Worm (Caenorhabditis elegans): ENCODE measurements around the gene clp-9.

Gene clp-9

DNA sequence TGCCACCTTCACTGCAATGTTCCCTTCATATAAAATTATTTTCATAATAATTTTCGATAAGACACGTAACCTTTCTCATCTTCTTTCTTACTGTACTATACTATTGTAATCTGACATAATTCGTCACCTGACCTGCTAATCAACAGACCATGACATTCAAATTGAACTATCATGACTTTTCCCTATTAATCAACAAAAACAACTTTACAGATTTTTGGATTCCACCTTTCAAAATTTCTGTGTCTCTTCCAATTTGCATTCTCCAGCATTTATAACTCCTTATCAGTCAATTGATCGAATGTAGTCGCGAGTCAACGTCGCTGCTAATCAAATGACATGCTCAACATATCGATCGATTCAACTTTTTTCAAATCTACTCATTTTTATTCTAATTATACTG, 3.9 kb upstream of the clp-9 start, which contains the start of gene fshr-1 (continued):
- TF ChIP-seq dve-1 (tag; optimal IDR thresholded peaks at IDR 0.05; ENCODE audit: insufficient read depth) (peak; percentile 76), zip-2 (tag; optimal IDR thresholded peaks at IDR 0.05) (no peak), nhr-77 (tag; optimal IDR thresholded peaks at IDR 0.05) (peak; percentile 21), pqm-1 (tag; optimal IDR thresholded peaks at IDR 0.05) (peak; percentile 35), pha-4 (GFP tag; IDR thresholded peaks at IDR 0.05) (no peak), pha-4 (tag; optimal IDR thresholded peaks at IDR 0.05) (no peak), daf-16 (GFP tag; optimal IDR thresholded peaks at IDR 0.05) (no peak), daf-16 (tag; optimal IDR thresholded peaks at IDR 0.05) (peak; percentile 98), unc-130 (GFP tag; optimal IDR thresholded peaks at IDR 0.05) (no peak), ceh-82 (tag; optimal IDR thresholded peaks at IDR 0.05) (no peak), php-3 (GFP tag; IDR thresholded peaks at IDR 0.05) (0 out of 2 replicates have a peak, but pooled peaks have one; percentile 37), hif-1 (tag; optimal IDR thresholded peaks at IDR 0.05) (peak in 1 of 2 experiments; percentile 30), hlh-11 (tag; optimal IDR thresholded peaks at IDR 0.05) (peak; percentile 67), nhr-28 (tag; optimal IDR thresholded peaks at IDR 0.05) (peak; percentile 53), daf-8 (GFP tag; IDR thresholded peaks at IDR 0.05) (no peak), unc-62 (GFP tag; optimal IDR thresholded peaks at IDR 0.05 in 1 of 2) (no peak), unc-62 (tag; optimal IDR thresholded peaks at IDR 0.05) (no peak), madf-9 (GFP tag; conservative IDR thresholded peaks at IDR 0.05) (no peak), nhr-102 (tag; optimal IDR thresholded peaks at IDR 0.05) (no peak), ctbp-1 (GFP tag; IDR thresholded peaks at IDR 0.05) (no peak), hlh-30 (tag; optimal IDR thresholded peaks at IDR 0.05; ENCODE audit: insufficient read depth) (peak; percentile 54), nhr-10 (tag; optimal IDR thresholded peaks at IDR 0.05) (no peak), saeg-2 (GFP tag; IDR thresholded peaks at IDR 0.05) (no peak), D1046.2 (GFP tag; IDR thresholded peaks at IDR 0.05) (no peak), zip-11 (GFP tag; IDR thresholded peaks at IDR 0.05) (no peak), nhr-6 (tag; optimal IDR thresholded peaks at IDR 0.05) (no peak)

DNA sequence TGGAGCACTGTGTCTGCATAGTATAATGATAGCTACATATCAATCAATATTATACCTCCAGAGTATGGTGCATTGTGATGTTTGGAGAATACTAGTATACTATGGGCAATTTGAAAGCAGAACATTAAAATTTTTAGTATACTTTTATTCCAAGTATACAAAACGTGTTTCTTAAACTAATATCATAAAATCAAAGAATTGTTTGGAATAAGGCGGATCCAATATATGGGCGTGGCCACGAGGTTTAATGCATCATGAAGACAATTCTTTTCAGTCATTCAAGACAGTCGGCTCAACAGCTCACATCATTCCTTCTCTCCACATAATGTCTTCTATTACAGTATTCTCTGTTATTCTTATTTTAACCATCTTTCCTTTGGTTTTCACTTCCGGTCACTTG, 5.9 kb downstream of the clp-9 start, which contains the start of gene sdz-31:
sdz-31 (plus strand) TSS at position 301 of the 400 bp plus-strand sequence.
- TF ChIP-seq Y105C5A.15 (GFP tag; IDR thresholded peaks at IDR 0.05) (no peak), gei-8 (GFP tag; optimal IDR thresholded peaks at IDR 0.05) (no peak), nhr-102 (tag; optimal IDR thresholded peaks at IDR 0.05) (no peak), ceh-44 (GFP tag; IDR thresholded peaks at IDR 0.05) (no peak), lir-3 (tag; optimal IDR thresholded peaks at IDR 0.05) (no peak), dmd-9 (GFP tag; IDR thresholded peaks at IDR 0.05) (no peak), Y75B8A.6 (GFP tag; IDR thresholded peaks at IDR 0.05) (no peak), nhr-111 (GFP tag; optimal IDR thresholded peaks at IDR 0.05) (no peak), mdt-29 (GFP tag; IDR thresholded peaks at IDR 0.05) (no peak), ceh-62 (tag; optimal IDR thresholded peaks at IDR 0.05) (no peak), tag-97 (GFP tag; IDR thresholded peaks at IDR 0.05) (no peak), F37D6.2 (tag; optimal IDR thresholded peaks at IDR 0.05) (no peak), duxl-1 (tag; optimal IDR thresholded peaks at IDR 0.05; ENCODE audit: poor library complexity) (no peak), F26F4.8 (GFP tag; conservative IDR thresholded peaks at IDR 0.05) (no peak)

DNA sequence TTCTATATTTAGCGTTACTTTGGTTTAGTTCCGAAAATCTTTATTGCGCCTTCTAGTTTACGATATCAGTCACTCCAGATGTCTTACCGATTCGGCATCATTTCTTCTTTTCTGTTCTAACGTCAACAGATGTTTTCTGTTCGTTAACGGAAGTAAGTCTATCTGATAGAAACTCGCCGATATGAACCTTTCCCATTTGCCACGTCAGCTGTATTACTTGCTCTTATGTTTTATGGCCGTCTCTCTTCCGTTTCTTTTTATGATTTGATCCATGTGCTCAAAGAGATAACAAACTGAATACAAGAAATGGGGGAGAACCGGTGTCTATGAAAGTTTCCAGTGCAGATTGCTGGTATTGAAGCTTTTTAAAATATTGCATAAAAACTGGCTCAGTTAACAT, 6.4 kb downstream of the clp-9 start, which contains the start of gene srab-26:
srab-26 (minus strand) TSS at position 101 of the 400 bp plus-strand sequence.
- TF ChIP-seq pqm-1 (tag; optimal IDR thresholded peaks at IDR 0.05) (no peak), daf-12 (tag; optimal IDR thresholded peaks at IDR 0.05) (no peak), hif-1 (tag; optimal IDR thresholded peaks at IDR 0.05) (no peak), ceh-28 (tag; optimal IDR thresholded peaks at IDR 0.05) (no peak), aly-2 (tag; optimal IDR thresholded peaks at IDR 0.05) (no peak), zag-1 (tag; optimal IDR thresholded peaks at IDR 0.05) (no peak), mxl-2 (GFP tag; conservative IDR thresholded peaks at IDR 0.05) (no peak), arid-1 (GFP tag; conservative IDR thresholded peaks at IDR 0.05) (no peak), R02D3.7 (tag; optimal IDR thresholded peaks at IDR 0.05) (no peak), madf-5 (GFP tag; IDR thresholded peaks at IDR 0.05) (no peak)

Data from whole organism, L4 larva.